Worm (Caenorhabditis elegans): Measurements from ENCODE around the gene lido-9.
A peak's percentile ranks its signal among the peaks of the same experiment; 100 is the strongest.

The lido-9 gene

ce11 chrII:3012133-3012532, 11.6 kb downstream of the lido-9 start, which contains the start of gene C41H7.9:
Gene C41H7.9 (minus strand): TSS chrII:3012233.
- no peak for TF ChIP-seq nhr-48 (tag; optimal IDR thresholded peaks at IDR 0.05)
- no peak for TF ChIP-seq pqm-1 (tag; optimal IDR thresholded peaks at IDR 0.05)
- no peak for TF ChIP-seq zag-1 (tag; optimal IDR thresholded peaks at IDR 0.05)
- TF ChIP-seq ctbp-1 (GFP tag; IDR thresholded peaks at IDR 0.05): no peak
- no peak for TF ChIP-seq arid-1 (GFP tag; conservative IDR thresholded peaks at IDR 0.05)
- TF ChIP-seq set-16 (GFP tag; IDR thresholded peaks at IDR 0.05): no peak
- TF ChIP-seq egl-27 (tag; optimal IDR thresholded peaks at IDR 0.05): no peak
- no peak for TF ChIP-seq sdz-12 (GFP tag; optimal IDR thresholded peaks at IDR 0.05)

DNA sequence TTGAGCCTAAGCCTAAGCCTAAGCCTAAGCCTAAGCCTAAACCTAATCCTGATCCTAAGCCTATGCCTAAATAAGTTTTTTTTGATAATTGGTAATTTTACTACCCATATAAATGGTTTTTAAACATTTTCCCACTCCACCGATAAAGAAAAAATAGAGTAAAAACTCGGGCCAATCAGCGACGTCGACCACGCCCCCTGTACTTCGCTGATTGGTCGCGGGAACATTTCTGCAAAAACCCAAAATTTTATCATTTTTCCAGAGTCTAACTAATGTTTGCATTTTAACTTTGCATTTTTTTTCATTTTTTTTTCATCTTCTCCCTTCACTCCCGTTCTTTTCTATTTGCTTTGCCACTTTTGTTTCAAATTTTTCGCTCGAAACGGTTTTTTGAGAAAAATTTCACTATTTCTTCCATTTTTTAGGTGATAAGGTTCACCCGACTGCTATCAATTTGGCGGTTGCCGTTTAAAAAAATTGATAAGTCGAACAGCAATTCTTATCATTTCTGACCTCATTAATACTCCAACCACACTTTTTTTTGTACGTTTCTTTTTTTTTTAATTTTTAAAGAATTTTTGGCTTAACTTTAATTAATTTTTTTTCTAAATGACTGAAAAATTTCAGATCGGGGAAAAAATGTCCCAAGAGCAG, 13.8 kb downstream of the lido-9 start, which contains the start of gene C41H7.2:
C41H7.2 (plus strand) TSS at position 622 of the 654 bp plus-strand sequence.
- TF ChIP-seq pqm-1 (tag; optimal IDR thresholded peaks at IDR 0.05): peak; percentile 84
- no peak for TF ChIP-seq tra-1 (GFP tag; IDR thresholded peaks at IDR 0.05)
- peak; percentile 51; the same call in 1 of the 2 replicates for TF ChIP-seq dmd-6 (GFP tag; IDR thresholded peaks at IDR 0.05)
- TF ChIP-seq gei-8 (GFP tag; optimal IDR thresholded peaks at IDR 0.05): no peak
- no peak for TF ChIP-seq dmd-8 (GFP tag; IDR thresholded peaks at IDR 0.05)
- peak; percentile 6 for TF ChIP-seq nhr-77 (tag; optimal IDR thresholded peaks at IDR 0.05)
- TF ChIP-seq hlh-11 (tag; optimal IDR thresholded peaks at IDR 0.05): peak; percentile 23
- TF ChIP-seq nhr-6 (tag; optimal IDR thresholded peaks at IDR 0.05): no peak
- peak; percentile 75 for TF ChIP-seq nhr-28 (tag; optimal IDR thresholded peaks at IDR 0.05)
- no peak for TF ChIP-seq daf-16 (GFP tag; optimal IDR thresholded peaks at IDR 0.05)
- TF ChIP-seq daf-16 (tag; optimal IDR thresholded peaks at IDR 0.05): peak; percentile 48
- TF ChIP-seq aha-1 (tag): peak; percentile 24
- TF ChIP-seq nhr-41 (GFP tag; IDR thresholded peaks at IDR 0.05): 0 out of 2 replicates have a peak, but pooled peaks have one; percentile 7
- TF ChIP-seq F26F4.8 (GFP tag; conservative IDR thresholded peaks at IDR 0.05): no peak

DNA sequence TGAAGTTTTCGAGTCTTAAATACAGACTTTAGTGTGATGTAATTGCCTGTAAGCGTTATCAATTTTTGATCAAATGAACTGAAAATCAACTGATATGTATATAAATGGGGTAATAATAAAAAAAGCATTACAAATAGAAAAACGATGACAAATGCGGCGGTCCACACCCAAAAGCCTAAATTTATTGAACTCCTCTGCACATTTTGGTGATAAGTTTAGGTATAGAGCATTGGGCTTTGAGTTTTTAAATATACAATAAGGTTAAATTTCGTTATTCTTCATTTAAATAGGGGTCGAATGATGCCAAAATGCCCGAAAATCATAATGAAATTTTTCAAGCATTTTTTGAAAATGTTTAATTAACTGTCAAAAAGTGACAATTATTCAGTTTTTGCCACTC, 19.2 kb downstream of the lido-9 start, which contains the start of gene clec-3:
clec-3 (minus strand) TSS at position 101 of the 400 bp plus-strand sequence.
- TF ChIP-seq lsy-2 (tag; optimal IDR thresholded peaks at IDR 0.05): no peak
- TF ChIP-seq set-16 (GFP tag; IDR thresholded peaks at IDR 0.05): no peak
- no peak for TF ChIP-seq D1046.2 (GFP tag; IDR thresholded peaks at IDR 0.05)
- no peak for TF ChIP-seq mes-2 (tag; optimal IDR thresholded peaks at IDR 0.05; ENCODE audit: poor library complexity, severe bottlenecking)
- TF ChIP-seq nhr-77 (tag; optimal IDR thresholded peaks at IDR 0.05): no peak
- TF ChIP-seq hmg-1.1 (GFP tag; IDR thresholded peaks at IDR 0.05): no peak
- no peak for TF ChIP-seq ceh-62 (tag; optimal IDR thresholded peaks at IDR 0.05)
- no peak for TF ChIP-seq madf-9 (GFP tag; conservative IDR thresholded peaks at IDR 0.05)

- peak in 1 of 2 experiments; percentile 91 for TF ChIP-seq unc-62 (GFP tag; optimal IDR thresholded peaks at IDR 0.05 in 1 of 2)
- TF ChIP-seq unc-62 (tag; optimal IDR thresholded peaks at IDR 0.05): no peak
- no peak for TF ChIP-seq mdt-29 (GFP tag; IDR thresholded peaks at IDR 0.05)
Observed at ce11 chrII:3020899-3021298, 20.3 kb downstream of the lido-9 start.

- TF ChIP-seq duxl-1 (tag; optimal IDR thresholded peaks at IDR 0.05; ENCODE audit: poor library complexity) (no peak), spr-3 (GFP tag; optimal IDR thresholded peaks at IDR 0.05) (no peak), nhr-28 (tag; optimal IDR thresholded peaks at IDR 0.05) (no peak), aha-1 (tag) (peak; percentile 7), D1046.2 (GFP tag; IDR thresholded peaks at IDR 0.05) (no peak), madf-9 (GFP tag; conservative IDR thresholded peaks at IDR 0.05) (no peak), dpl-1 (GFP tag; optimal IDR thresholded peaks at IDR 0.05) (no peak)
Observed at ce11 chrII:3023381-3023935, 22.9 kb downstream of the lido-9 start, which contains the start of gene clec-2. Gene clec-2 (minus strand): TSS chrII:3023431.
